Worm (Caenorhabditis elegans) whole organism, L4 larva: ENCODE measurements around the gene gldi-8.

ENCODE experiments used
- F37D6.2 ChIP-seq: sonication (generic microtip); optimal IDR thresholded peaks from 2 replicates; lab custom pipeline; 2016; ENCODE audit warnings: mild to moderate bottlenecking, missing genetic modification characterization, missing compliant biosample characterization
- R02D3.7 ChIP-seq: fragments of 150-350 bp; sonication (generic microtip); optimal IDR thresholded peaks from 3 replicates; lab custom pipeline; 2014; ENCODE audit warnings: missing biosample characterization, missing genetic modification characterization
- T20F7.1 ChIP-seq: fragments of 200-800 bp; sonication (Bioruptor generic); optimal IDR thresholded peaks from 2 replicates; lab custom pipeline; 2018; ENCODE audit warnings: mild to moderate bottlenecking, missing genetic modification characterization, missing compliant biosample characterization
- T26A8.4 ChIP-seq: fragments of 200-800 bp; sonication (Bioruptor generic); IDR thresholded peaks from 2 replicates; pipeline ENCODE4 v1.3.6; 2022; ENCODE audit warnings: missing genetic modification characterization, missing compliant biosample characterization
- Y48G9A.11 ChIP-seq: fragments of 200-800 bp; sonication (Bioruptor generic); IDR thresholded peaks from 2 replicates; pipeline ENCODE4 v1.3.6; 2022; ENCODE audit warnings: missing genetic modification reagents, missing genetic modification characterization, missing compliant biosample characterization
- Y5F2A.4 ChIP-seq: fragments of 200-800 bp; sonication (Bioruptor generic); optimal IDR thresholded peaks from 2 replicates; lab custom pipeline; 2018; ENCODE audit warnings: mild to moderate bottlenecking, missing genetic modification characterization, missing compliant biosample characterization
- ZK337.2 ChIP-seq: fragments of 200-800 bp; sonication (Bioruptor generic); IDR thresholded peaks from 2 replicates; pipeline ENCODE4 v1.3.6; 2022; ENCODE audit warnings: missing genetic modification reagents, missing genetic modification characterization, missing compliant biosample characterization
- ZK546.5 ChIP-seq, 2 experiments: sonication (generic microtip); optimal IDR thresholded peaks; 2 replicates each; lab custom pipeline; 2017; ENCODE audit warnings: missing biosample characterization in 2 of 2, missing genetic modification characterization in 2 of 2
- aha-1 ChIP-seq: fragments of 150-350 bp; peaks from one replicate; lab custom pipeline; 2014; ENCODE audit warnings: missing biosample characterization, missing genetic modification characterization
- ceh-20 ChIP-seq: fragments of 200-800 bp; sonication (Bioruptor generic); IDR thresholded peaks from 2 replicates; pipeline ENCODE4 v1.3.6; 2022; ENCODE audit warnings: missing genetic modification reagents, missing genetic modification characterization, missing compliant biosample characterization
- ceh-28 ChIP-seq: fragments of 150-350 bp; optimal IDR thresholded peaks from 2 replicates; lab custom pipeline; 2014; ENCODE audit warnings: missing biosample characterization, missing genetic modification reagents, missing genetic modification characterization
- daf-16 ChIP-seq, 3 experiments: sonication (generic microtip); optimal IDR thresholded peaks; 2 replicates each; lab custom pipeline; 2016 to 2017; ENCODE audit warnings: missing genetic modification characterization in 3 of 3, missing genetic modification reagents in 3 of 3, mild to moderate bottlenecking in 2 of 3, missing compliant biosample characterization in 2 of 3, missing biosample characterization in 1 of 3, moderate library complexity in 1 of 3
- daf-8 ChIP-seq: fragments of 200-800 bp; sonication (Bioruptor generic); IDR thresholded peaks from 2 replicates; pipeline ENCODE4 v1.3.6; 2022; ENCODE audit warnings: missing genetic modification characterization, missing compliant biosample characterization
- dmd-6 ChIP-seq: fragments of 200-800 bp; sonication (Bioruptor generic); IDR thresholded peaks from 2 replicates; pipeline ENCODE4 v1.3.6; 2022; ENCODE audit warnings: missing genetic modification reagents, missing genetic modification characterization, missing compliant biosample characterization
- dmd-8 ChIP-seq: fragments of 200-800 bp; sonication (Bioruptor generic); IDR thresholded peaks from 2 replicates; pipeline ENCODE4 v1.3.6; 2022; ENCODE audit warnings: missing genetic modification characterization, missing compliant biosample characterization
- dmd-9 ChIP-seq: fragments of 200-800 bp; sonication (Bioruptor generic); IDR thresholded peaks from 2 replicates; pipeline ENCODE4 v1.3.6; 2022; ENCODE audit warnings: missing genetic modification reagents, missing genetic modification characterization, missing compliant biosample characterization
- dpl-1 ChIP-seq: fragments of 150-350 bp; optimal IDR thresholded peaks from 2 replicates; lab custom pipeline; 2014; ENCODE audit warnings: missing biosample characterization, missing genetic modification reagents, missing genetic modification characterization
- dve-1 ChIP-seq: sonication (generic microtip); optimal IDR thresholded peaks from 2 replicates; lab custom pipeline; 2017; ENCODE audit warnings: antibody characterized with exemption, mild to moderate bottlenecking, missing genetic modification characterization, missing compliant biosample characterization; ENCODE audit not compliant: insufficient read depth
- fkh-10 ChIP-seq: fragments of 150-350 bp; optimal IDR thresholded peaks from 2 replicates; lab custom pipeline; 2014; ENCODE audit warnings: missing biosample characterization, missing genetic modification reagents, missing genetic modification characterization
- fos-1 ChIP-seq: fragments of 150-350 bp; optimal IDR thresholded peaks from 2 replicates; lab custom pipeline; 2014; ENCODE audit warnings: missing biosample characterization, missing genetic modification characterization
- hlh-11 ChIP-seq: fragments of 200-800 bp; sonication (Bioruptor generic); optimal IDR thresholded peaks from 2 replicates; lab custom pipeline; 2018; ENCODE audit warnings: mild to moderate bottlenecking, missing genetic modification characterization, missing compliant biosample characterization
- hlh-30 ChIP-seq: sonication (generic microtip); optimal IDR thresholded peaks from 2 replicates; lab custom pipeline; 2017; ENCODE audit warnings: antibody characterized with exemption, mild to moderate bottlenecking, missing genetic modification characterization, missing compliant biosample characterization; ENCODE audit not compliant: insufficient read depth
- lin-1 ChIP-seq: fragments of 200-800 bp; sonication (Bioruptor generic); IDR thresholded peaks from 2 replicates; pipeline ENCODE4 v1.3.6; 2022; ENCODE audit warnings: missing genetic modification reagents, missing genetic modification characterization, missing compliant biosample characterization
- lin-13 ChIP-seq: fragments of 150-350 bp; optimal IDR thresholded peaks from 2 replicates; lab custom pipeline; 2014; ENCODE audit warnings: missing biosample characterization, missing genetic modification reagents, missing genetic modification characterization
- lin-29 ChIP-seq: fragments of 200-800 bp; sonication (Bioruptor generic); IDR thresholded peaks from 2 replicates; pipeline ENCODE4 v1.3.6; 2022; ENCODE audit warnings: missing genetic modification reagents, missing genetic modification characterization, missing compliant biosample characterization
- lin-38 ChIP-seq: fragments of 200-800 bp; sonication (Bioruptor generic); IDR thresholded peaks from 2 replicates; pipeline ENCODE4 v1.3.6; 2022; ENCODE audit warnings: missing genetic modification reagents, missing genetic modification characterization, missing compliant biosample characterization
- madf-9 ChIP-seq: fragments of 200-800 bp; sonication (Bioruptor generic); conservative IDR thresholded peaks from 2 replicates; pipeline ENCODE4 v1.3.6; 2022; ENCODE audit warnings: missing genetic modification reagents, missing genetic modification characterization, missing compliant biosample characterization
- mep-1 ChIP-seq: fragments of 150-350 bp; sonication (generic microtip); optimal IDR thresholded peaks from 3 replicates; lab custom pipeline; 2014; ENCODE audit warnings: missing biosample characterization, missing genetic modification characterization
- mes-2 ChIP-seq: sonication (generic microtip); optimal IDR thresholded peaks from 2 replicates; lab custom pipeline; 2016; ENCODE audit warnings: missing genotype, mild to moderate bottlenecking, missing genetic modification characterization, missing compliant biosample characterization; ENCODE audit not compliant: poor library complexity, severe bottlenecking
- mxl-2 ChIP-seq: fragments of 200-800 bp; sonication (Bioruptor generic); conservative IDR thresholded peaks from 2 replicates; pipeline ENCODE4 v1.3.6; 2022; ENCODE audit warnings: missing genetic modification reagents, missing genetic modification characterization, missing compliant biosample characterization
- mxl-3 ChIP-seq: fragments of 200-800 bp; sonication (Bioruptor generic); optimal IDR thresholded peaks from 2 replicates; lab custom pipeline; 2018; ENCODE audit warnings: mild to moderate bottlenecking, missing genetic modification characterization, missing compliant biosample characterization
- nhr-102 ChIP-seq: sonication (generic microtip); optimal IDR thresholded peaks from 2 replicates; lab custom pipeline; 2016; ENCODE audit warnings: mild to moderate bottlenecking, missing genetic modification characterization, moderate library complexity, missing compliant biosample characterization
- nhr-11 ChIP-seq: fragments of 150-350 bp; optimal IDR thresholded peaks from 2 replicates; lab custom pipeline; 2014; ENCODE audit warnings: missing biosample characterization, missing genetic modification characterization
- nhr-237 ChIP-seq: sonication (generic microtip); optimal IDR thresholded peaks from 2 replicates; lab custom pipeline; 2017; ENCODE audit warnings: missing biosample characterization, missing genetic modification characterization
- nhr-6 ChIP-seq: fragments of 150-350 bp; optimal IDR thresholded peaks from 2 replicates; lab custom pipeline; 2014; ENCODE audit warnings: missing biosample characterization, missing genetic modification characterization
- nhr-77 ChIP-seq: fragments of 150-350 bp; optimal IDR thresholded peaks from 2 replicates; lab custom pipeline; 2014; ENCODE audit warnings: missing biosample characterization, missing genetic modification characterization
- php-3 ChIP-seq: fragments of 200-800 bp; sonication (Bioruptor generic); IDR thresholded peaks from 2 replicates; pipeline ENCODE4 v1.3.6; 2022; ENCODE audit warnings: missing genetic modification reagents, missing genetic modification characterization, missing compliant biosample characterization
- rbr-2 ChIP-seq: sonication (generic microtip); optimal IDR thresholded peaks from 2 replicates; lab custom pipeline; 2016; ENCODE audit warnings: missing genotype, missing genetic modification characterization, missing compliant biosample characterization
- sdz-12 ChIP-seq: fragments of 200-800 bp; sonication (Bioruptor generic); optimal IDR thresholded peaks from 2 replicates; lab custom pipeline; 2018; ENCODE audit warnings: mild to moderate bottlenecking, missing genetic modification characterization, missing compliant biosample characterization
- skn-1 ChIP-seq: fragments of 150-350 bp; optimal IDR thresholded peaks from 2 replicates; lab custom pipeline; 2014; ENCODE audit warnings: missing biosample characterization, missing genetic modification characterization
- snpc-4 ChIP-seq: fragments of 150-350 bp; optimal IDR thresholded peaks from 2 replicates; lab custom pipeline; 2014; ENCODE audit warnings: missing biosample characterization, missing genetic modification characterization
- tag-97 ChIP-seq: fragments of 200-800 bp; sonication (Bioruptor generic); IDR thresholded peaks from 2 replicates; pipeline ENCODE4 v1.3.6; 2022; ENCODE audit warnings: missing genetic modification characterization, missing compliant biosample characterization
- unc-130 ChIP-seq: sonication (generic microtip); optimal IDR thresholded peaks from 2 replicates; lab custom pipeline; 2016; ENCODE audit warnings: missing genetic modification reagents, missing genetic modification characterization, missing compliant biosample characterization
- unc-39 ChIP-seq: sonication (generic microtip); optimal IDR thresholded peaks from 2 replicates; lab custom pipeline; 2017; ENCODE audit warnings: missing biosample characterization, missing genetic modification characterization
- unc-62 ChIP-seq, 3 experiments: fragments of 150-350 bp in 1 of 3; sonication (generic microtip); optimal IDR thresholded peaks in 2 of 3; peaks in 1 of 3; 1 replicate in 1 of 3; 2 replicates in 2 of 3; lab custom pipeline; 2014 to 2017; ENCODE audit warnings: missing biosample characterization in 3 of 3, missing genetic modification characterization in 3 of 3, missing genetic modification reagents in 3 of 3, missing genotype in 1 of 3
- vab-7 ChIP-seq: fragments of 200-800 bp; sonication (Bioruptor generic); IDR thresholded peaks from 2 replicates; pipeline ENCODE4 v1.3.6; 2022; ENCODE audit warnings: missing genetic modification reagents, missing genetic modification characterization, missing compliant biosample characterization
- zfp-3 ChIP-seq: fragments of 200-800 bp; sonication (Bioruptor generic); conservative IDR thresholded peaks from 2 replicates; pipeline ENCODE4 v1.3.6; 2022; ENCODE audit warnings: missing genetic modification reagents, missing genetic modification characterization, missing compliant biosample characterization
- zip-11 ChIP-seq: fragments of 200-800 bp; sonication (Bioruptor generic); IDR thresholded peaks from 2 replicates; pipeline ENCODE4 v1.3.6; 2022; ENCODE audit warnings: missing genetic modification characterization, missing compliant biosample characterization
- zip-2 ChIP-seq: fragments of 150-350 bp; optimal IDR thresholded peaks from 2 replicates; lab custom pipeline; 2014; ENCODE audit warnings: missing biosample characterization, missing genetic modification characterization

gldi-8 gene

ce11 chrIII:12625875-12626649 lies 26.5 kb upstream of the gldi-8 start, which contains the start of gene pqn-80:
TSS of gene pqn-80 (plus strand) at chrIII:12626568.
- peak; percentile 11 for TF ChIP-seq rbr-2
- peak; percentile 96 for TF ChIP-seq lin-38 (GFP tag; lab: Robert Waterston, UW)
- no peak for TF ChIP-seq ZK546.5 (tag; optimal IDR thresholded peaks at IDR 0.05; lab: Kevin White, UChicago)
- TF ChIP-seq nhr-237 (tag; lab: Kevin White, UChicago), result no peak
- TF ChIP-seq Y5F2A.4, result no peak
- TF ChIP-seq php-3 (GFP tag; lab: Robert Waterston, UW), result no peak
- no peak for TF ChIP-seq mxl-3 (GFP tag; lab: Kevin White, UChicago)
- no peak for TF ChIP-seq ZK337.2 (GFP tag; lab: Robert Waterston, UW)
- peak; percentile 68 for TF ChIP-seq aha-1 (tag; lab: Kevin White, UChicago)
- no peak for TF ChIP-seq zfp-3 (GFP tag; lab: Robert Waterston, UW)
- peak; percentile 48 for TF ChIP-seq hlh-30 (tag; lab: Kevin White, UChicago)
- peak in 1 of 2 experiments; percentile 36 for TF ChIP-seq unc-62 (GFP tag; optimal IDR thresholded peaks at IDR 0.05 in 1 of 2; lab: Kevin White, UChicago)
- no peak for TF ChIP-seq unc-62 (tag; optimal IDR thresholded peaks at IDR 0.05; lab: Kevin White, UChicago)
- TF ChIP-seq snpc-4, result no peak
- TF ChIP-seq ceh-28, result no peak
- TF ChIP-seq nhr-6 (tag; lab: Kevin White, UChicago), result peak; percentile 8
- no peak for TF ChIP-seq dmd-8
- TF ChIP-seq skn-1 (tag; lab: Kevin White, UChicago), result no peak
- peak; percentile 45 for TF ChIP-seq mep-1 (tag; lab: Kevin White, UChicago)
- no peak for TF ChIP-seq hlh-11 (tag; lab: Kevin White, UChicago)
- TF ChIP-seq lin-13 (GFP tag; lab: Kevin White, UChicago), result peak; percentile 9
- no peak for TF ChIP-seq unc-130 (GFP tag; lab: Kevin White, UChicago)
- no peak for TF ChIP-seq sdz-12
- TF ChIP-seq T26A8.4 (GFP tag; lab: Robert Waterston, UW), result 0 out of 2 replicates have a peak, but pooled peaks have one; percentile 21
- no peak for TF ChIP-seq fos-1 (tag; lab: Kevin White, UChicago)
- no peak for TF ChIP-seq daf-8 (GFP tag; lab: Robert Waterston, UW)
- peak; percentile 94 for TF ChIP-seq dpl-1
- TF ChIP-seq T20F7.1 (GFP tag; lab: Kevin White, UChicago), result no peak
- peak; percentile 64 for TF ChIP-seq mes-2 (tag; lab: Kevin White, UChicago)
- no peak for TF ChIP-seq nhr-102 (tag; lab: Kevin White, UChicago)
- TF ChIP-seq unc-39 (tag; lab: Kevin White, UChicago), result no peak
- no peak for TF ChIP-seq madf-9 (GFP tag; lab: Robert Waterston, UW)
- TF ChIP-seq Y48G9A.11 (GFP tag; lab: Robert Waterston, UW), result 0 out of 2 replicates have a peak, but pooled peaks have one; percentile 38
- TF ChIP-seq lin-29 (GFP tag; lab: Robert Waterston, UW), result no peak
- no peak for TF ChIP-seq nhr-77 (tag; lab: Kevin White, UChicago)
- no peak for TF ChIP-seq nhr-11 (tag; lab: Kevin White, UChicago)
- TF ChIP-seq tag-97 (GFP tag; lab: Robert Waterston, UW), result no peak
- TF ChIP-seq zip-2 (tag; lab: Kevin White, UChicago), result no peak
- no peak for TF ChIP-seq R02D3.7 (tag; lab: Kevin White, UChicago)
- TF ChIP-seq daf-16 (GFP tag; optimal IDR thresholded peaks at IDR 0.05; lab: Kevin White, UChicago), result no peak
- no peak for TF ChIP-seq daf-16 (tag; optimal IDR thresholded peaks at IDR 0.05; lab: Kevin White, UChicago)
- TF ChIP-seq vab-7 (GFP tag; lab: Robert Waterston, UW), result no peak
- peak; percentile 22 for TF ChIP-seq dve-1 (tag; lab: Kevin White, UChicago)
- TF ChIP-seq mxl-2 (GFP tag; lab: Robert Waterston, UW), result no peak
- TF ChIP-seq F37D6.2 (tag; lab: Kevin White, UChicago), result no peak
- TF ChIP-seq zip-11 (GFP tag; lab: Robert Waterston, UW), result no peak
- no peak for TF ChIP-seq ceh-20 (GFP tag; lab: Robert Waterston, UW)
- peak; percentile 24 for TF ChIP-seq fkh-10 (GFP tag; lab: Kevin White, UChicago)
- TF ChIP-seq lin-1 (GFP tag; lab: Robert Waterston, UW), result no peak
- TF ChIP-seq dmd-6 (GFP tag; lab: Robert Waterston, UW), result no peak
- 0 out of 2 replicates have a peak, but pooled peaks have one; percentile 30 for TF ChIP-seq dmd-9 (GFP tag; lab: Robert Waterston, UW)
